Worm (Caenorhabditis elegans) whole organism, L1 larva: ENCODE results near the gene mrg-1.

Experiments used
- aly-2 ChIP-seq: fragments of 150-350 bp; optimal IDR thresholded peaks from 2 replicates; lab custom pipeline; 2014; ENCODE audit warnings: missing biosample characterization, missing genetic modification characterization
- nhr-11 ChIP-seq: fragments of 150-350 bp; optimal IDR thresholded peaks from 2 replicates; lab custom pipeline; 2014; ENCODE audit warnings: missing biosample characterization, missing genetic modification characterization
- ztf-11 ChIP-seq, 2 experiments: sonication (generic microtip); optimal IDR thresholded peaks; 2 replicates each; lab custom pipeline; 2016 to 2017; ENCODE audit warnings: missing genetic modification characterization in 2 of 2, missing biosample characterization in 1 of 2, missing compliant biosample characterization in 1 of 2

- no peak for TF ChIP-seq nhr-11 (tag; lab: Kevin White, UChicago)
- TF ChIP-seq ztf-11 (tag; optimal IDR thresholded peaks at IDR 0.05; lab: Kevin White, UChicago) = no peak
- TF ChIP-seq aly-2 (tag; lab: Kevin White, UChicago) = no peak
Observed at ce11 chrIII:12918575-12918974, 44.1 kb upstream of the mrg-1 start, which contains the start of gene Y37D8A.16.
